Worm (Caenorhabditis elegans) whole organism, L1 larva: ENCODE results near the gene F38E11.9.

Experiments used
- C04F5.9 ChIP-seq: sonication (generic microtip); optimal IDR thresholded peaks from 2 replicates; lab custom pipeline; 2016; ENCODE audit warnings: missing genetic modification characterization, missing compliant biosample characterization
- blmp-1 ChIP-seq: fragments of 150-350 bp; optimal IDR thresholded peaks from 2 replicates; lab custom pipeline; 2014; ENCODE audit warnings: missing biosample characterization, missing genetic modification characterization
- ceh-63 ChIP-seq: fragments of 200-800 bp; sonication (Bioruptor generic); optimal IDR thresholded peaks from 2 replicates; lab custom pipeline; 2018; ENCODE audit warnings: mild to moderate bottlenecking, missing genetic modification characterization, missing compliant biosample characterization
- dpl-1 ChIP-seq, 3 experiments: fragments of 150-350 bp in 2 of 3; sonication (generic microtip) in 1 of 3; optimal IDR thresholded peaks; 2 replicates each; lab custom pipeline; 2014 to 2017; ENCODE audit warnings: missing biosample characterization in 3 of 3, missing genetic modification characterization in 3 of 3, missing genetic modification reagents in 3 of 3
- efl-1 ChIP-seq, 4 experiments: fragments of 150-350 bp; optimal IDR thresholded peaks in 3 of 4; peaks in 1 of 4; 1 replicate in 1 of 4; 2 replicates in 3 of 4; lab custom pipeline; 2014; ENCODE audit warnings: missing biosample characterization in 2 of 4, missing genetic modification characterization in 2 of 4, missing genetic modification reagents in 2 of 4
- egl-13 ChIP-seq: sonication (generic microtip); optimal IDR thresholded peaks from 2 replicates; lab custom pipeline; 2016; ENCODE audit warnings: missing genotype, missing genetic modification reagents, missing genetic modification characterization, missing compliant biosample characterization
- elt-2 ChIP-seq: sonication (generic microtip); optimal IDR thresholded peaks from 2 replicates; lab custom pipeline; 2016; ENCODE audit warnings: missing genetic modification characterization, mild to moderate bottlenecking, inconsistent platforms, missing compliant biosample characterization, missing genetic modification reagents
- ets-5 ChIP-seq: fragments of 200-800 bp; sonication (Bioruptor generic); IDR thresholded peaks from 2 replicates; pipeline ENCODE4 v1.3.6; 2022; ENCODE audit warnings: missing genetic modification characterization, missing compliant biosample characterization
- fkh-8 ChIP-seq: sonication (generic microtip); optimal IDR thresholded peaks from 2 replicates; lab custom pipeline; 2016; ENCODE audit warnings: mild to moderate bottlenecking, missing genetic modification characterization, missing compliant biosample characterization
- grh-1 ChIP-seq: fragments of 200-800 bp; sonication (Bioruptor generic); IDR thresholded peaks from 2 replicates; pipeline ENCODE4 v1.3.6; 2022; ENCODE audit warnings: missing genetic modification reagents, missing genetic modification characterization, missing compliant biosample characterization
- hlh-17 ChIP-seq: fragments of 200-800 bp; sonication (Bioruptor generic); optimal IDR thresholded peaks from 2 replicates; lab custom pipeline; 2018; ENCODE audit warnings: missing genetic modification characterization, mild to moderate bottlenecking, missing compliant biosample characterization, moderate library complexity, borderline replicate concordance
- irx-1 ChIP-seq: sonication (generic microtip); optimal IDR thresholded peaks from 2 replicates; lab custom pipeline; 2016; ENCODE audit warnings: missing genetic modification characterization, missing compliant biosample characterization
- isw-1 ChIP-seq: fragments of 200-800 bp; sonication (Bioruptor generic); IDR thresholded peaks from 2 replicates; pipeline ENCODE4 v1.3.6; 2022; ENCODE audit warnings: missing genetic modification characterization, missing compliant biosample characterization
- lin-13 ChIP-seq: fragments of 150-350 bp; optimal IDR thresholded peaks from 2 replicates; lab custom pipeline; 2014; ENCODE audit warnings: missing biosample characterization, missing genetic modification reagents, missing genetic modification characterization
- lin-14 ChIP-seq: fragments of 200-800 bp; sonication (Bioruptor generic); optimal IDR thresholded peaks from 2 replicates; lab custom pipeline; 2018; ENCODE audit warnings: mild to moderate bottlenecking, missing genetic modification characterization, moderate library complexity, missing compliant biosample characterization
- lin-15B ChIP-seq: fragments of 150-350 bp; sonication (generic microtip); optimal IDR thresholded peaks from 3 replicates; lab custom pipeline; 2014; ENCODE audit warnings: missing biosample characterization, missing genetic modification characterization
- lir-3 ChIP-seq: sonication (generic microtip); optimal IDR thresholded peaks from 2 replicates; lab custom pipeline; 2016; ENCODE audit warnings: mild to moderate bottlenecking, missing genetic modification characterization, moderate library complexity, missing compliant biosample characterization; ENCODE audit not compliant: poor library complexity
- lsy-2 ChIP-seq, 2 experiments: fragments of 150-350 bp; optimal IDR thresholded peaks; 2 replicates each; lab custom pipeline; 2014; ENCODE audit warnings: missing biosample characterization in 2 of 2, missing genetic modification characterization in 2 of 2
- mab-9 ChIP-seq: fragments of 200-800 bp; sonication (Bioruptor generic); IDR thresholded peaks from 2 replicates; pipeline ENCODE4 v1.3.6; 2022; ENCODE audit warnings: missing genetic modification reagents, missing genetic modification characterization, missing compliant biosample characterization
- mef-2 ChIP-seq: fragments of 150-350 bp; optimal IDR thresholded peaks from 2 replicates; lab custom pipeline; 2014; ENCODE audit warnings: missing biosample characterization, missing genetic modification characterization
- nhr-11 ChIP-seq: fragments of 150-350 bp; optimal IDR thresholded peaks from 2 replicates; lab custom pipeline; 2014; ENCODE audit warnings: missing biosample characterization, missing genetic modification characterization
- nhr-12 ChIP-seq: sonication (generic microtip); optimal IDR thresholded peaks from 2 replicates; lab custom pipeline; 2017; ENCODE audit warnings: missing biosample characterization, missing genetic modification characterization
- nhr-19 ChIP-seq: fragments of 200-800 bp; sonication (Bioruptor generic); conservative IDR thresholded peaks from 2 replicates; pipeline ENCODE4 v1.3.6; 2022; ENCODE audit warnings: missing genetic modification characterization, missing compliant biosample characterization
- nhr-237 ChIP-seq: fragments of 150-350 bp; optimal IDR thresholded peaks from 2 replicates; lab custom pipeline; 2014; ENCODE audit warnings: missing biosample characterization, missing genetic modification characterization
- nhr-28 ChIP-seq: fragments of 150-350 bp; optimal IDR thresholded peaks from 2 replicates; lab custom pipeline; 2014; ENCODE audit warnings: missing biosample characterization, missing genetic modification characterization
- nhr-47 ChIP-seq: sonication (generic microtip); optimal IDR thresholded peaks from 2 replicates; lab custom pipeline; 2016; ENCODE audit warnings: mild to moderate bottlenecking, missing genetic modification characterization, moderate library complexity, missing compliant biosample characterization
- nhr-76 ChIP-seq: sonication (generic microtip); optimal IDR thresholded peaks from 2 replicates; lab custom pipeline; 2017; ENCODE audit warnings: missing biosample characterization, missing genetic modification characterization
- nhr-77 ChIP-seq: fragments of 150-350 bp; optimal IDR thresholded peaks from 2 replicates; lab custom pipeline; 2014; ENCODE audit warnings: missing biosample characterization, missing genetic modification characterization
- nhr-84 ChIP-seq: sonication (generic microtip); optimal IDR thresholded peaks from 2 replicates; lab custom pipeline; 2017; ENCODE audit warnings: missing biosample characterization, missing genetic modification characterization
- pag-3 ChIP-seq: sonication (generic microtip); optimal IDR thresholded peaks from 2 replicates; lab custom pipeline; 2017; ENCODE audit warnings: missing genetic modification characterization, mild to moderate bottlenecking, missing compliant biosample characterization, antibody characterized with exemption, borderline replicate concordance; ENCODE audit not compliant: insufficient read depth
- pqm-1 ChIP-seq: sonication (generic microtip); optimal IDR thresholded peaks from 3 replicates; lab custom pipeline; 2017; ENCODE audit warnings: missing biosample characterization, missing genetic modification characterization
- rnt-1 ChIP-seq: sonication (generic microtip); optimal IDR thresholded peaks from 2 replicates; lab custom pipeline; 2016; ENCODE audit warnings: mild to moderate bottlenecking, missing genetic modification characterization, moderate library complexity, missing compliant biosample characterization
- skn-1 ChIP-seq: fragments of 150-350 bp; optimal IDR thresholded peaks from 2 replicates; lab custom pipeline; 2014; ENCODE audit warnings: missing biosample characterization, missing genetic modification characterization
- tbx-2 ChIP-seq: sonication (generic microtip); optimal IDR thresholded peaks from 2 replicates; lab custom pipeline; 2016; ENCODE audit warnings: missing genetic modification characterization, missing compliant biosample characterization
- tlp-1 ChIP-seq: fragments of 150-350 bp; optimal IDR thresholded peaks from 2 replicates; lab custom pipeline; 2014; ENCODE audit warnings: missing biosample characterization, missing genetic modification characterization
- unc-130 ChIP-seq: fragments of 150-350 bp; optimal IDR thresholded peaks from 2 replicates; lab custom pipeline; 2017; ENCODE audit warnings: missing biosample characterization, missing genetic modification characterization, inconsistent platforms
- unc-98 ChIP-seq: fragments of 200-800 bp; sonication (Bioruptor generic); IDR thresholded peaks from 2 replicates; pipeline ENCODE4 v1.3.6; 2022; ENCODE audit warnings: missing genetic modification characterization, missing compliant biosample characterization
- xbp-1 ChIP-seq: sonication (generic microtip); optimal IDR thresholded peaks from 2 replicates; lab custom pipeline; 2016; ENCODE audit warnings: missing genetic modification characterization, missing compliant biosample characterization
- zag-1 ChIP-seq: fragments of 150-350 bp; optimal IDR thresholded peaks from 2 replicates; lab custom pipeline; 2014; ENCODE audit warnings: missing biosample characterization, missing genetic modification characterization
- zip-4 ChIP-seq: fragments of 200-800 bp; sonication (Bioruptor generic); optimal IDR thresholded peaks from 2 replicates; lab custom pipeline; 2018; ENCODE audit warnings: mild to moderate bottlenecking, missing genetic modification characterization, moderate library complexity, missing compliant biosample characterization
- ztf-11 ChIP-seq, 2 experiments: sonication (generic microtip); optimal IDR thresholded peaks; 2 replicates each; lab custom pipeline; 2016 to 2017; ENCODE audit warnings: missing genetic modification characterization in 2 of 2, missing biosample characterization in 1 of 2, missing compliant biosample characterization in 1 of 2

The F38E11.9 gene

ce11 chrIV:9443940-9444339 is at the start of gene F38E11.9:
F38E11.9 (minus strand) TSS chrIV:9444040.
- TF ChIP-seq elt-2 (tag; lab: Kevin White, UChicago): no peak
- TF ChIP-seq lir-3: no peak
- no peak for TF ChIP-seq xbp-1
- TF ChIP-seq hlh-17 (GFP tag; lab: Kevin White, UChicago): no peak
- no peak for TF ChIP-seq C04F5.9 (tag; lab: Kevin White, UChicago)
- TF ChIP-seq grh-1 (GFP tag; lab: Robert Waterston, UW): no peak
- TF ChIP-seq rnt-1: no peak
- TF ChIP-seq lin-13: no peak
- TF ChIP-seq, all 84 proteins: peak for 0

- TF ChIP-seq ets-5 (no peak), unc-130 (tag; lab: Kevin White, UChicago) (no peak), blmp-1 (no peak), nhr-12 (tag; lab: Kevin White, UChicago) (no peak), irx-1 (tag; lab: Kevin White, UChicago) (no peak), nhr-28 (tag; lab: Kevin White, UChicago) (no peak)
Observed at ce11 chrIV:9490320-9490719, 46.5 kb upstream of the F38E11.9 start, which contains the start of gene sru-6. sru-6 (plus strand) TSS chrIV:9490620.

- no peak for TF ChIP-seq nhr-77
- TF ChIP-seq irx-1 (tag; lab: Kevin White, UChicago): no peak
- no peak for TF ChIP-seq unc-98 (GFP tag; lab: Robert Waterston, UW)
- TF ChIP-seq egl-13 (tag; lab: Kevin White, UChicago): no peak
- TF ChIP-seq ceh-63 (GFP tag; lab: Kevin White, UChicago): no peak
- no peak for TF ChIP-seq fkh-8 (tag; lab: Kevin White, UChicago)
- TF ChIP-seq zip-4 (GFP tag; lab: Kevin White, UChicago): no peak
- TF ChIP-seq rnt-1: no peak
Observed at ce11 chrIV:9488315-9488714, 44.5 kb upstream of the F38E11.9 start, which contains the start of gene sru-1. sru-1 (plus strand) TSS chrIV:9488615.

ce11 chrIV:9486779-9487178 is 42.9 kb upstream of the F38E11.9 start:
- TF ChIP-seq xbp-1 (no peak), efl-1 (optimal IDR thresholded peaks at IDR 0.05; lab: Kevin White, UChicago) (no peak), efl-1 (GFP tag; optimal IDR thresholded peaks at IDR 0.05 in 1 of 2; lab: Kevin White, UChicago) (no peak), nhr-12 (tag; lab: Kevin White, UChicago) (no peak), unc-130 (tag; lab: Kevin White, UChicago) (no peak), nhr-28 (tag; lab: Kevin White, UChicago) (no peak), zag-1 (tag; lab: Kevin White, UChicago) (no peak), nhr-11 (tag; lab: Kevin White, UChicago) (no peak), C04F5.9 (tag; lab: Kevin White, UChicago) (no peak), lin-15B (tag; lab: Kevin White, UChicago) (no peak), lin-14 (GFP tag; lab: Kevin White, UChicago) (no peak), tbx-2 (tag; lab: Kevin White, UChicago) (no peak), pag-3 (tag; lab: Kevin White, UChicago) (no peak)

- peak; percentile 26 for TF ChIP-seq fkh-8 (tag; lab: Kevin White, UChicago)
- no peak for TF ChIP-seq ets-5
- TF ChIP-seq, all 84 proteins: peak for 1
Observed at ce11 chrIV:9485972-9486371, 42.1 kb upstream of the F38E11.9 start, which contains the start of gene sru-2. sru-2 (plus strand) TSS chrIV:9486272.

ce11 chrIV:9485040-9485439 is 41.2 kb upstream of the F38E11.9 start, which contains the start of gene gadr-2:
gadr-2 (minus strand) TSS chrIV:9485140.
- TF ChIP-seq ets-5: no peak
- no peak for TF ChIP-seq lin-14 (GFP tag; lab: Kevin White, UChicago)
- no peak for TF ChIP-seq tlp-1 (tag; lab: Kevin White, UChicago)
- no peak for TF ChIP-seq ztf-11 (tag; optimal IDR thresholded peaks at IDR 0.05; lab: Kevin White, UChicago)
- TF ChIP-seq dpl-1 (GFP tag; optimal IDR thresholded peaks at IDR 0.05; lab: Kevin White, UChicago): no peak
- no peak for TF ChIP-seq mab-9
- no peak for TF ChIP-seq pqm-1 (tag; lab: Kevin White, UChicago)
- no peak for TF ChIP-seq lin-13
- TF ChIP-seq nhr-47: no peak
- no peak for TF ChIP-seq mef-2
- TF ChIP-seq isw-1 (GFP tag; lab: Robert Waterston, UW): no peak
- no peak for TF ChIP-seq lsy-2 (tag; optimal IDR thresholded peaks at IDR 0.05; lab: Kevin White, UChicago)
- TF ChIP-seq nhr-19 (GFP tag; lab: Robert Waterston, UW): no peak
- TF ChIP-seq zag-1 (tag; lab: Kevin White, UChicago): no peak
- no peak for TF ChIP-seq nhr-237 (tag; lab: Kevin White, UChicago)
- no peak for TF ChIP-seq skn-1 (tag; lab: Kevin White, UChicago)
- TF ChIP-seq pag-3 (tag; lab: Kevin White, UChicago): no peak
- TF ChIP-seq nhr-84 (tag; lab: Kevin White, UChicago): no peak
- TF ChIP-seq nhr-76 (tag; lab: Kevin White, UChicago): no peak
